Fruit fly (Drosophila melanogaster): ENCODE data around the gene CG46467.

DNA sequence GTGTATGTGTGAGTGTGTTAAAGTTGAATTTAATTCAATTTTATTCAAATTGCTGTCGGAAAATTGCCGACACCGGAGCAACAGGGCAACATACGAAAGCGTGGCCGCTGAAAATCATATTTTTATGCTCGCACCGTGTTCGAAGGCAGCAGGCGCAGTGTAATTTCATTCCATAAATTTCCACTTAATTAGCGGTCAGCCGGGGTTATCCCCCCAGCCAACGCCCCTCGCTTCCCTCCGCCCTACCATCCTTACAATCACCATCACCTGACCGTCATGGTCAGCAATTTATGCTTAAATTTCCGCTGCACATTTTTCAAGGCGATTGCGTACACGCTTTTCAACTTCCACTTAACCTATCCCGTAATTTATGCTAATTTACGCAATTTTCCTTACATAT, 30.2 kb downstream of the CG46467 start:
- TF ChIP-seq CG8478 (optimal IDR thresholded peaks at IDR 0.05) (no peak), usp (GFP tag; optimal IDR thresholded peaks at IDR 0.05) (no peak), psq (optimal IDR thresholded peaks at IDR 0.05) (no peak)
